Fruit fly (Drosophila melanogaster) whole organism, prepupa: ENCODE results near the gene CG45691.

ENCODE experiments used
- CG11762 ChIP-seq: fragments of 200-800 bp; sonication (Bioruptor generic); optimal IDR thresholded peaks from 3 replicates; lab custom pipeline; 2016; ENCODE audit warnings: missing biosample characterization, missing genetic modification characterization; ENCODE audit not compliant: insufficient read depth
- CG4318 ChIP-seq: fragments of 200-800 bp; sonication (Bioruptor generic); optimal IDR thresholded peaks from 3 replicates; lab custom pipeline; 2017; ENCODE audit warnings: missing biosample characterization, mild to moderate bottlenecking, missing genetic modification characterization
- CG6854 ChIP-seq: fragments of 200-800 bp; sonication (Bioruptor generic); optimal IDR thresholded peaks from 2 replicates; lab custom pipeline; 2017; ENCODE audit warnings: missing biosample characterization, mild to moderate bottlenecking, missing genetic modification characterization
- CG8119 ChIP-seq: fragments of 200-800 bp; sonication (Bioruptor generic); IDR thresholded peaks from 3 replicates; pipeline ENCODE4 v1.3.6; 2022; ENCODE audit warnings: missing biosample characterization, missing genetic modification characterization
- Hr39 ChIP-seq: fragments of 200-800 bp; sonication (Bioruptor generic); optimal IDR thresholded peaks from 2 replicates; lab custom pipeline; 2016; ENCODE audit warnings: missing biosample characterization, missing genetic modification characterization
- Hr4 ChIP-seq: fragments of 200-800 bp; sonication (Bioruptor generic); optimal IDR thresholded peaks from 3 replicates; lab custom pipeline; 2016; ENCODE audit warnings: missing biosample characterization, missing genetic modification characterization
- achi ChIP-seq: fragments of 200-800 bp; sonication (Bioruptor generic); optimal IDR thresholded peaks from 3 replicates; lab custom pipeline; 2016; ENCODE audit warnings: missing biosample characterization, missing genetic modification characterization
- cyc ChIP-seq: fragments of 200-800 bp; sonication (Bioruptor generic); optimal IDR thresholded peaks from 3 replicates; lab custom pipeline; 2016; ENCODE audit warnings: missing biosample characterization, missing genetic modification characterization
- esn ChIP-seq: fragments of 200-800 bp; sonication (Bioruptor generic); optimal IDR thresholded peaks from 2 replicates; lab custom pipeline; 2016; ENCODE audit warnings: missing biosample characterization, mild to moderate bottlenecking, missing genetic modification characterization, moderate library complexity
- spab ChIP-seq: fragments of 200-800 bp; sonication (Bioruptor generic); optimal IDR thresholded peaks from 2 replicates; lab custom pipeline; 2017; ENCODE audit warnings: missing biosample characterization, mild to moderate bottlenecking, missing genetic modification characterization, missing genetic modification reagents
- topi ChIP-seq: fragments of 200-800 bp; sonication (Bioruptor generic); optimal IDR thresholded peaks from 3 replicates; lab custom pipeline; 2016; ENCODE audit warnings: missing biosample characterization, missing genetic modification characterization

- TF ChIP-seq Hr39 (GFP tag; lab: Kevin White, UChicago) (no peak), achi (GFP tag; lab: Kevin White, UChicago) (no peak), topi (no peak), CG6854 (no peak), CG8119 (GFP tag; lab: Robert Waterston, UW) (no peak), esn (GFP tag; lab: Kevin White, UChicago) (no peak), cyc (GFP tag; lab: Kevin White, UChicago) (no peak), CG11762 (no peak), CG4318 (GFP tag; lab: Kevin White, UChicago) (no peak), spab (GFP tag; lab: Kevin White, UChicago) (no peak), Hr4 (GFP tag; lab: Kevin White, UChicago) (no peak)
Measured at dm6 chr2L:17292102-17292501, 28.4 kb downstream of the CG45691 start, which contains the start of gene CG6380.
